Fruit fly (Drosophila melanogaster) whole organism, embryonic: ENCODE measurements around the gene foi.

ENCODE experiments used
- Bgb ChIP-seq: fragments of 200-800 bp; sonication (Bioruptor generic); IDR thresholded peaks from 2 replicates; pipeline ENCODE4 v1.3.6; 2022; ENCODE audit warnings: missing biosample characterization, missing genetic modification characterization; ENCODE audit not compliant: partially characterized antibody
- CG10147 ChIP-seq: fragments of 200-800 bp; sonication (Bioruptor generic); optimal IDR thresholded peaks from 2 replicates; lab custom pipeline; 2019; ENCODE audit warnings: missing biosample characterization, mild to moderate bottlenecking, missing genetic modification characterization, moderate library complexity
- CG10979 ChIP-seq: fragments of 200-800 bp; sonication (Bioruptor generic); optimal IDR thresholded peaks from 2 replicates; lab custom pipeline; 2018; ENCODE audit warnings: missing biosample characterization, mild to moderate bottlenecking, missing genetic modification characterization, moderate library complexity
- CG11093 ChIP-seq: fragments of 200-800 bp; sonication (Bioruptor generic); IDR thresholded peaks from 3 replicates; pipeline ENCODE4 v1.3.6; 2022; ENCODE audit warnings: missing biosample characterization, missing genetic modification characterization
- CG11723 ChIP-seq: fragments of 200-800 bp; sonication (Bioruptor generic); optimal IDR thresholded peaks from 2 replicates; lab custom pipeline; 2017; ENCODE audit warnings: missing biosample characterization, mild to moderate bottlenecking, missing genetic modification characterization
- CG12219 ChIP-seq: fragments of 200-800 bp; sonication (Bioruptor generic); optimal IDR thresholded peaks from 3 replicates; lab custom pipeline; 2018; ENCODE audit warnings: missing biosample characterization, mild to moderate bottlenecking, missing genetic modification characterization
- CG12391 ChIP-seq: fragments of 200-800 bp; sonication (Bioruptor generic); optimal IDR thresholded peaks from 3 replicates; lab custom pipeline; 2018; ENCODE audit warnings: missing biosample characterization, mild to moderate bottlenecking, missing genetic modification characterization, moderate library complexity
- CG13287 ChIP-seq: fragments of 200-800 bp; sonication (Bioruptor generic); IDR thresholded peaks from 2 replicates; pipeline ENCODE4 v1.3.6; 2022; ENCODE audit warnings: missing biosample characterization, missing genetic modification characterization; ENCODE audit not compliant: partially characterized antibody
- CG15073 ChIP-seq: fragments of 200-800 bp; sonication (Bioruptor generic); optimal IDR thresholded peaks from 2 replicates; lab custom pipeline; 2016; ENCODE audit warnings: missing biosample characterization, missing genetic modification characterization
- CG17186 ChIP-seq: fragments of 200-800 bp; sonication (Bioruptor generic); optimal IDR thresholded peaks from 3 replicates; lab custom pipeline; 2017; ENCODE audit warnings: missing biosample characterization, missing genetic modification reagents, missing genetic modification characterization
- CG17802 ChIP-seq: fragments of 200-800 bp; sonication (Bioruptor generic); optimal IDR thresholded peaks from 2 replicates; lab custom pipeline; 2018; ENCODE audit warnings: missing biosample characterization, mild to moderate bottlenecking, missing genetic modification characterization, moderate library complexity
- CG17829 ChIP-seq: fragments of 200-800 bp; optimal IDR thresholded peaks from 2 replicates; lab custom pipeline; 2019; ENCODE audit warnings: missing biosample characterization, mild to moderate bottlenecking, missing genetic modification characterization, moderate library complexity
- CG18599 ChIP-seq: fragments of 200-800 bp; sonication (Bioruptor generic); optimal IDR thresholded peaks from 3 replicates; lab custom pipeline; 2017; ENCODE audit warnings: missing biosample characterization, missing genetic modification characterization, mild to moderate bottlenecking, moderate library complexity, missing genetic modification reagents
- CG2129 ChIP-seq: fragments of 200-800 bp; sonication (Bioruptor generic); IDR thresholded peaks from 2 replicates; pipeline ENCODE4 v1.3.6; 2022; ENCODE audit warnings: missing biosample characterization, missing genetic modification characterization; ENCODE audit not compliant: partially characterized antibody
- CG2199 ChIP-seq: fragments of 200-800 bp; sonication (Bioruptor generic); IDR thresholded peaks from 3 replicates; pipeline ENCODE4 v1.3.6; 2022; ENCODE audit warnings: missing biosample characterization, missing genetic modification characterization
- CG33213 ChIP-seq: fragments of 200-800 bp; sonication (Bioruptor generic); optimal IDR thresholded peaks from 3 replicates; lab custom pipeline; 2016; ENCODE audit warnings: missing biosample characterization, missing genetic modification characterization
- CG4707 ChIP-seq: fragments of 200-800 bp; sonication (Bioruptor generic); optimal IDR thresholded peaks from 2 replicates; lab custom pipeline; 2018; ENCODE audit warnings: missing biosample characterization, mild to moderate bottlenecking, missing genetic modification characterization, moderate library complexity
- CG4820 ChIP-seq: fragments of 200-800 bp; sonication (Bioruptor generic); optimal IDR thresholded peaks from 3 replicates; lab custom pipeline; 2016; ENCODE audit warnings: missing biosample characterization, missing genetic modification characterization
- CG8281 ChIP-seq: fragments of 200-800 bp; sonication (Bioruptor generic); optimal IDR thresholded peaks from 2 replicates; lab custom pipeline; 2018; ENCODE audit warnings: missing biosample characterization, mild to moderate bottlenecking, missing genetic modification characterization, moderate library complexity
- CG8290 ChIP-seq, 3 experiments: fragments of 200-800 bp; sonication (Bioruptor generic); optimal IDR thresholded peaks; 2 replicates each; lab custom pipeline; 2016 to 2019; ENCODE audit warnings: missing biosample characterization in 3 of 3, missing genetic modification characterization in 3 of 3, mild to moderate bottlenecking in 2 of 3, moderate library complexity in 1 of 3
- Chrac-16 ChIP-seq: fragments of 200-800 bp; sonication (Bioruptor generic); optimal IDR thresholded peaks from 3 replicates; lab custom pipeline; 2016; ENCODE audit warnings: missing biosample characterization, missing genetic modification characterization
- Ets65A ChIP-seq: fragments of 200-800 bp; sonication (Bioruptor generic); peaks from one replicate; lab custom pipeline; 2016; ENCODE audit warnings: missing biosample characterization, missing genetic modification characterization
- HLHmδ ChIP-seq: fragments of 200-800 bp; sonication (Bioruptor generic); optimal IDR thresholded peaks from 2 replicates; lab custom pipeline; 2018; ENCODE audit warnings: missing biosample characterization, mild to moderate bottlenecking, missing genetic modification characterization, moderate library complexity
- Lhr ChIP-seq: fragments of 200-800 bp; sonication (Bioruptor generic); optimal IDR thresholded peaks from 3 replicates; lab custom pipeline; 2017; ENCODE audit warnings: mild to moderate bottlenecking, missing biosample characterization, missing genetic modification reagents, missing genetic modification characterization
- Meics ChIP-seq: fragments of 200-800 bp; sonication (Bioruptor generic); optimal IDR thresholded peaks from 2 replicates; lab custom pipeline; 2017; ENCODE audit warnings: missing biosample characterization, mild to moderate bottlenecking, missing genetic modification characterization
- Mrtf ChIP-seq: fragments of 200-800 bp; sonication (Bioruptor generic); IDR thresholded peaks from 3 replicates; pipeline ENCODE4 v1.3.6; 2022; ENCODE audit warnings: missing biosample characterization, missing genetic modification characterization
- NC2α ChIP-seq: fragments of 200-800 bp; sonication (Bioruptor generic); optimal IDR thresholded peaks from 2 replicates; lab custom pipeline; 2016; ENCODE audit warnings: missing biosample characterization, missing genetic modification characterization
- NfI ChIP-seq: fragments of 200-800 bp; sonication (Bioruptor generic); optimal IDR thresholded peaks from 3 replicates; lab custom pipeline; 2018; ENCODE audit warnings: missing biosample characterization, mild to moderate bottlenecking, missing genetic modification characterization, moderate library complexity
- Sox102F ChIP-seq: fragments of 200-800 bp; sonication (Bioruptor generic); optimal IDR thresholded peaks from 2 replicates; lab custom pipeline; 2018; ENCODE audit warnings: missing biosample characterization, mild to moderate bottlenecking, missing genetic modification characterization, moderate library complexity
- TFAM ChIP-seq: fragments of 200-800 bp; sonication (Bioruptor generic); optimal IDR thresholded peaks from 2 replicates; lab custom pipeline; 2017; ENCODE audit warnings: missing biosample characterization, missing genetic modification characterization, inconsistent platforms
- Taf1 ChIP-seq: fragments of 200-800 bp; sonication (Bioruptor generic); IDR thresholded peaks from 2 replicates; pipeline ENCODE4 v1.3.6; 2022; ENCODE audit warnings: missing biosample characterization, missing genetic modification characterization
- Xrp1 ChIP-seq: fragments of 200-800 bp; sonication (Bioruptor generic); IDR thresholded peaks from 2 replicates; pipeline ENCODE4 v1.3.6; 2022; ENCODE audit warnings: missing biosample characterization, missing genetic modification characterization
- bcd ChIP-seq: fragments of 200-800 bp; sonication (Bioruptor generic); optimal IDR thresholded peaks from 2 replicates; lab custom pipeline; 2017; ENCODE audit warnings: missing biosample characterization, mild to moderate bottlenecking, missing genetic modification characterization
- cad ChIP-seq: fragments of >200 bp; optimal IDR thresholded peaks from 2 replicates; lab custom pipeline; 2017; ENCODE audit warnings: missing biosample characterization, missing genetic modification characterization
- cas ChIP-seq: fragments of 200-800 bp; sonication (Bioruptor generic); IDR thresholded peaks from 2 replicates; pipeline ENCODE4 v1.3.6; 2022; ENCODE audit warnings: missing biosample characterization, missing genetic modification characterization
- crc ChIP-seq: fragments of 200-800 bp; sonication (Bioruptor generic); optimal IDR thresholded peaks from 2 replicates; lab custom pipeline; 2016; ENCODE audit warnings: missing biosample characterization, missing genetic modification characterization
- cwo ChIP-seq: fragments of 200-800 bp; sonication (Bioruptor generic); optimal IDR thresholded peaks from 3 replicates; lab custom pipeline; 2017; ENCODE audit warnings: missing biosample characterization, missing genetic modification characterization, mild to moderate bottlenecking, moderate library complexity, missing genetic modification reagents
- danr ChIP-seq: fragments of 200-800 bp; sonication (Bioruptor generic); IDR thresholded peaks from 2 replicates; pipeline ENCODE4 v1.3.6; 2022; ENCODE audit warnings: missing biosample characterization, missing genetic modification characterization
- grn ChIP-seq: fragments of 200-800 bp; sonication (Bioruptor generic); optimal IDR thresholded peaks from 3 replicates; lab custom pipeline; 2017; ENCODE audit warnings: missing biosample characterization, missing genetic modification characterization
- gt ChIP-seq: fragments of 200-800 bp; sonication (Bioruptor generic); IDR thresholded peaks from 2 replicates; pipeline ENCODE4 v1.3.6; 2022; ENCODE audit warnings: missing biosample characterization, missing genetic modification characterization
- h ChIP-seq: fragments of >200 bp; optimal IDR thresholded peaks from 2 replicates; lab custom pipeline; 2017
- nerfin-2 ChIP-seq: fragments of 200-800 bp; sonication (Bioruptor generic); IDR thresholded peaks from 2 replicates; pipeline ENCODE4 v1.3.6; 2022; ENCODE audit warnings: missing biosample characterization, missing genetic modification characterization; ENCODE audit not compliant: partially characterized antibody
- onecut ChIP-seq: fragments of 200-800 bp; sonication (Bioruptor generic); IDR thresholded peaks from 2 replicates; pipeline ENCODE4 v1.3.6; 2022; ENCODE audit warnings: missing biosample characterization, missing genetic modification characterization
- pnt ChIP-seq: fragments of 200-800 bp; sonication (Bioruptor generic); optimal IDR thresholded peaks from 3 replicates; lab custom pipeline; 2016; ENCODE audit warnings: missing biosample characterization, missing genetic modification characterization
- pros ChIP-seq: fragments of 200-800 bp; sonication (Bioruptor generic); optimal IDR thresholded peaks from 3 replicates; lab custom pipeline; 2019; ENCODE audit warnings: missing biosample characterization, mild to moderate bottlenecking, missing genetic modification characterization, moderate library complexity
- pzg ChIP-seq: fragments of 200-800 bp; sonication (Bioruptor generic); optimal IDR thresholded peaks from 3 replicates; lab custom pipeline; 2018; ENCODE audit warnings: missing biosample characterization, mild to moderate bottlenecking, missing genetic modification characterization, moderate library complexity
- repo ChIP-seq: fragments of 200-800 bp; sonication (Bioruptor generic); optimal IDR thresholded peaks from 2 replicates; lab custom pipeline; 2016; ENCODE audit warnings: missing biosample characterization, missing genetic modification characterization
- sens ChIP-seq: fragments of 200-800 bp; sonication (Bioruptor generic); peaks from one replicate; lab custom pipeline; 2016; ENCODE audit warnings: missing biosample characterization, missing genetic modification characterization
- ttk ChIP-seq: fragments of 200-800 bp; sonication (Bioruptor generic); IDR thresholded peaks from 2 replicates; pipeline ENCODE4 v2.1.2; 2022; ENCODE audit warnings: missing biosample characterization, missing genetic modification characterization
- zf30C ChIP-seq: fragments of 200-800 bp; sonication (Bioruptor generic); optimal IDR thresholded peaks from 3 replicates; lab custom pipeline; 2018; ENCODE audit warnings: missing biosample characterization, mild to moderate bottlenecking, missing genetic modification characterization

Gene foi

DNA sequence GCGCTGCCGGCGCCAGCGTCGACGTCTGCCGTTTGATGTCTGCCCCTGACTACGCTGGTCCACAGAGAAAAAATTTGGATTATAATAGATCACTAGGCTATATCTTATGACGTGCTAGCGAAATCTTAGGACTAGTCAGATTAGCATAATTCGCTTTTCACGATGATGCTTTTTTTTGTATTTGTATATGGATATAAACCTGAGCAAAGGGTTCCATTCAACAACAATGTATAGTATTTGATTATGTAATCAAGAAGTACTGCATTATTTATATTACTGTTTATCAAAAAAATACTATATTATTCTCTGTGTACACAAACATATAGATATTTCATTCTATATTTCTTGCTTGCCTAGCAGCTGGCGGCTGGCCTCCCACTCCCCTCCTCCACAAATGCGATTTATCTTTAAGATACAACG, 22.1 kb downstream of the foi start:
- TF ChIP-seq cas (peak; percentile 69), onecut (peak; percentile 65), NC2α (GFP tag; lab: Kevin White, UChicago) (peak; percentile 38), Chrac-16 (GFP tag; lab: Kevin White, UChicago) (peak; percentile 76), CG10979 (tag; lab: Kevin White, UChicago) (peak; percentile 83), CG13287 (no peak), pzg (GFP tag; lab: Kevin White, UChicago) (no peak), sens (peak; percentile 94), cad (GFP tag; lab: Kevin White, UChicago) (no peak), CG2199 (0 out of 3 replicates have a peak, but pooled peaks have one; percentile 48), bcd (GFP tag; lab: Kevin White, UChicago) (peak; percentile 85), CG2129 (GFP tag; lab: Robert Waterston, UW) (no peak), repo (GFP tag; lab: Kevin White, UChicago) (peak; percentile 24), Bgb (GFP tag; lab: Robert Waterston, UW) (no peak), CG17186 (GFP tag; lab: Kevin White, UChicago) (no peak), CG12219 (peak; percentile 82), TFAM (GFP tag; lab: Kevin White, UChicago) (no peak), Sox102F (GFP tag; lab: Kevin White, UChicago) (peak; percentile 90), Taf1 (peak; percentile 76), ttk (GFP tag; lab: Robert Waterston, UW) (peak; percentile 78), CG8290 (GFP tag; optimal IDR thresholded peaks at IDR 0.05; lab: Kevin White, UChicago) (peak; percentile 55), CG8290 (tag; optimal IDR thresholded peaks at IDR 0.05; lab: Kevin White, UChicago) (peak in 1 of 2 experiments; percentile 71), CG11723 (GFP tag; lab: Kevin White, UChicago) (peak; percentile 82), grn (peak; percentile 22), CG8281 (tag; lab: Kevin White, UChicago) (peak; percentile 78), h (lab: Kevin White, UChicago) (no peak), CG18599 (GFP tag; lab: Kevin White, UChicago) (peak; percentile 92), Mrtf (peak; percentile 76; the same call in 2 of the 3 replicates), crc (GFP tag; lab: Kevin White, UChicago) (peak; percentile 40), CG33213 (GFP tag; lab: Kevin White, UChicago) (peak; percentile 44), CG4707 (GFP tag; lab: Kevin White, UChicago) (peak; percentile 41), CG11093 (peak; percentile 79; the same call in 2 of the 3 replicates), nerfin-2 (no peak), pros (GFP tag; lab: Kevin White, UChicago) (no peak), HLHmδ (no peak), danr (GFP tag; lab: Robert Waterston, UW) (peak; percentile 77), zf30C (GFP tag; lab: Kevin White, UChicago) (peak; percentile 75), CG17802 (tag; lab: Kevin White, UChicago) (peak; percentile 51), CG12391 (tag; lab: Kevin White, UChicago) (peak; percentile 90), gt (GFP tag; lab: Robert Waterston, UW) (peak; percentile 48; the same call in 1 of the 2 replicates), Xrp1 (GFP tag; lab: Robert Waterston, UW) (peak; percentile 83), CG15073 (peak; percentile 6), NfI (GFP tag; lab: Kevin White, UChicago) (peak; percentile 90), CG17829 (peak; percentile 85), Lhr (GFP tag; lab: Kevin White, UChicago) (peak; percentile 54), pnt (peak; percentile 66), Ets65A (GFP tag; lab: Kevin White, UChicago) (peak; percentile 88), CG4820 (GFP tag; lab: Kevin White, UChicago) (peak; percentile 79), CG10147 (GFP tag; lab: Kevin White, UChicago) (peak; percentile 89), cwo (GFP tag; lab: Kevin White, UChicago) (peak; percentile 80), Meics (GFP tag; lab: Kevin White, UChicago) (peak; percentile 92)
